Worm (Caenorhabditis elegans) whole organism, L3 larva: ENCODE results near the gene C34C6.10.

ENCODE experiments used
- ZK546.5 ChIP-seq: sonication (generic microtip); optimal IDR thresholded peaks from 2 replicates; lab custom pipeline; 2017; ENCODE audit warnings: missing biosample characterization, missing genetic modification characterization
- aly-2 ChIP-seq: fragments of 150-350 bp; optimal IDR thresholded peaks from 2 replicates; lab custom pipeline; 2014; ENCODE audit warnings: missing biosample characterization, missing genetic modification characterization
- ceh-28 ChIP-seq: fragments of 150-350 bp; optimal IDR thresholded peaks from 2 replicates; lab custom pipeline; 2014; ENCODE audit warnings: missing biosample characterization, missing genetic modification reagents, missing genetic modification characterization
- eor-1 ChIP-seq, 2 experiments: fragments of 150-350 bp; optimal IDR thresholded peaks; 2 replicates each; lab custom pipeline; 2014 to 2018; ENCODE audit warnings: missing biosample characterization in 2 of 2, missing genetic modification characterization in 2 of 2
- fos-1 ChIP-seq: fragments of 150-350 bp; optimal IDR thresholded peaks from 2 replicates; lab custom pipeline; 2014; ENCODE audit warnings: missing biosample characterization, missing genetic modification characterization
- mdl-1 ChIP-seq: fragments of 150-350 bp; optimal IDR thresholded peaks from 2 replicates; lab custom pipeline; 2014; ENCODE audit warnings: missing biosample characterization, missing genetic modification characterization
- snpc-4 ChIP-seq: fragments of 150-350 bp; optimal IDR thresholded peaks from 2 replicates; lab custom pipeline; 2014; ENCODE audit warnings: missing biosample characterization, missing genetic modification characterization

ce11 chrII:8717579-8717978 is 21.9 kb upstream of the C34C6.10 start:
- TF ChIP-seq ceh-28 (tag; lab: Kevin White, UChicago) (no peak), mdl-1 (no peak), aly-2 (tag; lab: Kevin White, UChicago) (no peak), eor-1 (tag; optimal IDR thresholded peaks at IDR 0.05; lab: Kevin White, UChicago) (no peak), snpc-4 (tag; lab: Kevin White, UChicago) (no peak), fos-1 (tag; lab: Kevin White, UChicago) (no peak), ZK546.5 (tag; lab: Kevin White, UChicago) (no peak)
